Worm (Caenorhabditis elegans) whole organism, early embryonic: Measurements from ENCODE around the gene scl-8.

Experiments
- B0310.2 ChIP-seq: sonication (generic microtip); optimal IDR thresholded peaks from 2 replicates; lab custom pipeline; 2016; ENCODE audit warnings: mild to moderate bottlenecking, missing genetic modification characterization, missing compliant biosample characterization
- F13C5.2 ChIP-seq: sonication (generic microtip); optimal IDR thresholded peaks from 2 replicates; lab custom pipeline; 2017; ENCODE audit warnings: mild to moderate bottlenecking, missing genetic modification characterization, inconsistent platforms, missing compliant biosample characterization
- aly-1 ChIP-seq: sonication (generic microtip); optimal IDR thresholded peaks from 2 replicates; lab custom pipeline; 2016; ENCODE audit warnings: missing genetic modification characterization, missing compliant biosample characterization
- ama-1 ChIP-seq: fragments of 150-350 bp; optimal IDR thresholded peaks from 2 replicates; lab custom pipeline; 2014
- ceh-13 ChIP-seq: fragments of 200-800 bp; sonication (Bioruptor generic); optimal IDR thresholded peaks from 2 replicates; lab custom pipeline; 2018; ENCODE audit warnings: mild to moderate bottlenecking, missing genetic modification characterization, missing compliant biosample characterization
- ceh-36 ChIP-seq: sonication (generic microtip); optimal IDR thresholded peaks from 2 replicates; lab custom pipeline; 2016; ENCODE audit warnings: missing genetic modification characterization, inconsistent platforms, missing compliant biosample characterization
- ets-7 ChIP-seq: sonication (generic microtip); optimal IDR thresholded peaks from 2 replicates; lab custom pipeline; 2016; ENCODE audit warnings: missing genotype, missing genetic modification characterization, missing compliant biosample characterization
- flt-1 ChIP-seq: fragments of 200-800 bp; sonication (Bioruptor generic); IDR thresholded peaks from 2 replicates; pipeline ENCODE4 v1.3.6; 2022; ENCODE audit warnings: missing genetic modification characterization, missing compliant biosample characterization
- hmg-4 ChIP-seq: fragments of 200-800 bp; sonication (Bioruptor generic); optimal IDR thresholded peaks from 2 replicates; lab custom pipeline; 2018; ENCODE audit warnings: mild to moderate bottlenecking, missing genetic modification characterization, missing compliant biosample characterization
- hnd-1 ChIP-seq: sonication (generic microtip); optimal IDR thresholded peaks from 2 replicates; lab custom pipeline; 2016; ENCODE audit warnings: missing genetic modification characterization, missing compliant biosample characterization
- pes-1 ChIP-seq: fragments of 200-800 bp; sonication (Bioruptor generic); IDR thresholded peaks from 2 replicates; pipeline ENCODE4 v1.3.6; 2022; ENCODE audit warnings: missing genetic modification reagents, missing genetic modification characterization, missing compliant biosample characterization
- scrt-1 ChIP-seq: fragments of 200-800 bp; sonication (Bioruptor generic); IDR thresholded peaks from 2 replicates; pipeline ENCODE4 v1.3.6; 2022; ENCODE audit warnings: missing genetic modification characterization, missing compliant biosample characterization
- tbx-37 ChIP-seq: fragments of 200-800 bp; sonication (Bioruptor generic); conservative IDR thresholded peaks from 2 replicates; pipeline ENCODE4 v1.3.6; 2022; ENCODE audit warnings: missing genetic modification reagents, missing genetic modification characterization, missing compliant biosample characterization
- tra-4 ChIP-seq: sonication (generic microtip); optimal IDR thresholded peaks from 2 replicates; lab custom pipeline; 2017; ENCODE audit warnings: missing genetic modification characterization, missing compliant biosample characterization

DNA sequence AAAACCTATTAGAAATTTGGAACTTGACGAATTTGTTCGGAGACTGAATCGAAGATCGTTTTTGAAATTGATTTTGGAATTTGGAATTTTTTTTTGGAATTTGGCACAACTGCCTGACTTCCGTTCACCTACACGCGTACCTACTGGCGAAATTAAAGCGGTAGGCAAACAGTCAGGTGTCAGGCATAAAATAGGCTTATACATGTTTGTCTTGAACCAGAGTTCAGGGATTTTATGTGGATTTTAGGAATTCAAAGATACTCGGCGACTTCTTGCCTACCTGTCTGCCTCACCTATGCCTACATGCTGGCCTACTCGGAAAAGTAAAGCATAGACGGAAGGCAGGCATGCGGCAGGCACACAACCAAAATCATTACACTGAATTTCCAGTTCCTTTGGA is 6.8 kb downstream of the scl-8 start:
- TF ChIP-seq tra-4 (tag; lab: Kevin White, UChicago), result no peak
- no peak for TF ChIP-seq flt-1 (GFP tag; lab: Robert Waterston, UW)
- no peak for TF ChIP-seq hnd-1 (tag; lab: Kevin White, UChicago)
- TF ChIP-seq tbx-37 (GFP tag; lab: Robert Waterston, UW), result no peak
- TF ChIP-seq ama-1 (lab: Kevin White, UChicago), result no peak
- TF ChIP-seq ets-7 (tag; lab: Kevin White, UChicago), result no peak
- TF ChIP-seq ceh-36, result no peak
- no peak for TF ChIP-seq B0310.2 (tag; lab: Kevin White, UChicago)
- no peak for TF ChIP-seq ceh-13 (GFP tag; lab: Kevin White, UChicago)
- TF ChIP-seq aly-1 (tag; lab: Kevin White, UChicago), result no peak
- no peak for TF ChIP-seq F13C5.2 (tag; lab: Kevin White, UChicago)
- TF ChIP-seq scrt-1, result no peak
- TF ChIP-seq pes-1 (GFP tag; lab: Robert Waterston, UW), result no peak
- TF ChIP-seq hmg-4 (GFP tag; lab: Kevin White, UChicago), result no peak
